Worm (Caenorhabditis elegans): Measurements from ENCODE around the gene ech-3.

ce11 chrV:7977701-7978461 lies 44.1 kb upstream of the ech-3 start, which contains the start of gene let-413:
- TF ChIP-seq flt-1 (GFP tag; IDR thresholded peaks at IDR 0.05) (no peak), hmg-4 (GFP tag; optimal IDR thresholded peaks at IDR 0.05) (no peak), ama-1 (optimal IDR thresholded peaks at IDR 0.05) (no peak), scrt-1 (GFP tag; IDR thresholded peaks at IDR 0.05) (no peak)
